Fruit fly (Drosophila melanogaster) whole organism, embryonic: Measurements from ENCODE around the gene CG5255.
A peak's percentile ranks its signal among the peaks of the same experiment; 100 is the strongest.

ENCODE experiments used
- Adf1 ChIP-seq: fragments of 200-800 bp; sonication (Bioruptor generic); IDR thresholded peaks from 2 replicates; pipeline ENCODE4 v1.3.6; 2022; ENCODE audit warnings: missing biosample characterization, missing genetic modification characterization
- Aef1 ChIP-seq: fragments of 200-800 bp; sonication (Bioruptor generic); IDR thresholded peaks from 3 replicates; pipeline ENCODE4 v1.3.6; 2022; ENCODE audit warnings: missing biosample characterization, missing genetic modification characterization
- Antp ChIP-seq: fragments of 200-800 bp; sonication (Bioruptor generic); optimal IDR thresholded peaks from 3 replicates; lab custom pipeline; 2016; ENCODE audit warnings: missing biosample characterization, missing genetic modification characterization
- Bgb ChIP-seq: fragments of 200-800 bp; sonication (Bioruptor generic); IDR thresholded peaks from 2 replicates; pipeline ENCODE4 v1.3.6; 2022; ENCODE audit warnings: missing biosample characterization, missing genetic modification characterization; ENCODE audit not compliant: partially characterized antibody
- CG1024 ChIP-seq: fragments of 200-800 bp; sonication (Bioruptor generic); IDR thresholded peaks from 2 replicates; pipeline ENCODE4 v1.3.6; 2022; ENCODE audit warnings: missing biosample characterization, missing genetic modification characterization
- CG12942 ChIP-seq: fragments of 200-800 bp; sonication (Bioruptor generic); optimal IDR thresholded peaks from 3 replicates; lab custom pipeline; 2016; ENCODE audit warnings: missing biosample characterization, missing genetic modification characterization
- CG14014 ChIP-seq: fragments of 200-800 bp; sonication (Bioruptor generic); IDR thresholded peaks from 2 replicates; pipeline ENCODE4 v1.3.6; 2022; ENCODE audit warnings: missing biosample characterization, missing genetic modification characterization
- CG14667 ChIP-seq: fragments of 200-800 bp; sonication (Bioruptor generic); IDR thresholded peaks from 2 replicates; pipeline ENCODE4 v1.3.6; 2022; ENCODE audit warnings: missing biosample characterization, missing genetic modification characterization
- CG14965 ChIP-seq: fragments of 200-800 bp; sonication (Bioruptor generic); optimal IDR thresholded peaks from 2 replicates; lab custom pipeline; 2016; ENCODE audit warnings: missing biosample characterization, missing genetic modification characterization, borderline replicate concordance
- CG16815 ChIP-seq: fragments of 200-800 bp; sonication (Bioruptor generic); optimal IDR thresholded peaks from 3 replicates; lab custom pipeline; 2017; ENCODE audit warnings: missing biosample characterization, mild to moderate bottlenecking, missing genetic modification characterization
- CG17359 ChIP-seq: fragments of 200-800 bp; sonication (Bioruptor generic); optimal IDR thresholded peaks from 3 replicates; lab custom pipeline; 2018; ENCODE audit warnings: missing biosample characterization, mild to moderate bottlenecking, missing genetic modification characterization, moderate library complexity
- CG18476 ChIP-seq: fragments of 200-800 bp; sonication (Bioruptor generic); optimal IDR thresholded peaks from 2 replicates; lab custom pipeline; 2016; ENCODE audit warnings: missing biosample characterization, mild to moderate bottlenecking, missing genetic modification characterization
- CG30020 ChIP-seq: fragments of 200-800 bp; optimal IDR thresholded peaks from 2 replicates; lab custom pipeline; 2019; ENCODE audit warnings: missing biosample characterization, mild to moderate bottlenecking, missing genetic modification characterization, moderate library complexity
- CG32772 ChIP-seq: fragments of 200-800 bp; sonication (Bioruptor generic); IDR thresholded peaks from 2 replicates; pipeline ENCODE4 v1.3.6; 2022; ENCODE audit warnings: missing biosample characterization, missing genetic modification characterization
- CG33557 ChIP-seq: fragments of 200-800 bp; sonication (Bioruptor generic); optimal IDR thresholded peaks from 2 replicates; lab custom pipeline; 2019; ENCODE audit warnings: missing biosample characterization, mild to moderate bottlenecking, missing genetic modification characterization, moderate library complexity
- CG3407 ChIP-seq: fragments of 200-800 bp; sonication (Bioruptor generic); optimal IDR thresholded peaks from 2 replicates; lab custom pipeline; 2018; ENCODE audit warnings: missing biosample characterization, mild to moderate bottlenecking, missing genetic modification characterization
- CG4360 ChIP-seq: fragments of 200-800 bp; sonication (Bioruptor generic); IDR thresholded peaks from 2 replicates; pipeline ENCODE4 v1.3.6; 2022; ENCODE audit warnings: missing biosample characterization, missing genetic modification characterization
- CG4707 ChIP-seq: fragments of 200-800 bp; sonication (Bioruptor generic); optimal IDR thresholded peaks from 2 replicates; lab custom pipeline; 2018; ENCODE audit warnings: missing biosample characterization, mild to moderate bottlenecking, missing genetic modification characterization, moderate library complexity
- CG7987 ChIP-seq: fragments of 200-800 bp; sonication (Bioruptor generic); optimal IDR thresholded peaks from 2 replicates; lab custom pipeline; 2018; ENCODE audit warnings: missing biosample characterization, mild to moderate bottlenecking, missing genetic modification characterization, moderate library complexity
- CG9797 ChIP-seq: fragments of 200-800 bp; sonication (Bioruptor generic); optimal IDR thresholded peaks from 3 replicates; lab custom pipeline; 2018; ENCODE audit warnings: missing biosample characterization, mild to moderate bottlenecking, missing genetic modification characterization
- CG9932 ChIP-seq: fragments of 200-800 bp; sonication (Bioruptor generic); IDR thresholded peaks from 2 replicates; pipeline ENCODE4 v1.3.6; 2022; ENCODE audit warnings: missing biosample characterization, missing genetic modification characterization
- D19A ChIP-seq: fragments of 200-800 bp; optimal IDR thresholded peaks from 3 replicates; lab custom pipeline; 2019; ENCODE audit warnings: missing biosample characterization, mild to moderate bottlenecking, missing genetic modification characterization, moderate library complexity
- Dek ChIP-seq: fragments of 200-800 bp; sonication (Bioruptor generic); optimal IDR thresholded peaks from 3 replicates; lab custom pipeline; 2019; ENCODE audit warnings: missing biosample characterization, mild to moderate bottlenecking, missing genetic modification characterization, moderate library complexity
- Lhr ChIP-seq: fragments of 200-800 bp; sonication (Bioruptor generic); optimal IDR thresholded peaks from 3 replicates; lab custom pipeline; 2017; ENCODE audit warnings: mild to moderate bottlenecking, missing biosample characterization, missing genetic modification reagents, missing genetic modification characterization
- Lpt ChIP-seq: fragments of >200 bp; optimal IDR thresholded peaks from 2 replicates; lab custom pipeline; 2018; ENCODE audit warnings: missing biosample characterization, missing genetic modification characterization
- MBD-R2 ChIP-seq: fragments of 200-800 bp; sonication (Bioruptor generic); IDR thresholded peaks from 2 replicates; pipeline ENCODE4 v1.3.6; 2022; ENCODE audit warnings: missing biosample characterization, missing genetic modification characterization
- Meics ChIP-seq: fragments of 200-800 bp; sonication (Bioruptor generic); optimal IDR thresholded peaks from 2 replicates; lab custom pipeline; 2017; ENCODE audit warnings: missing biosample characterization, mild to moderate bottlenecking, missing genetic modification characterization
- Nf-YB ChIP-seq: fragments of 200-800 bp; sonication (Bioruptor generic); optimal IDR thresholded peaks from 3 replicates; lab custom pipeline; 2019; ENCODE audit warnings: missing biosample characterization, mild to moderate bottlenecking, missing genetic modification characterization, moderate library complexity
- Poxn ChIP-seq: fragments of 200-800 bp; sonication (Bioruptor generic); IDR thresholded peaks from 2 replicates; pipeline ENCODE4 v1.3.6; 2022; ENCODE audit warnings: missing biosample characterization, missing genetic modification characterization
- Rx ChIP-seq: fragments of 200-800 bp; sonication (Bioruptor generic); IDR thresholded peaks from 2 replicates; pipeline ENCODE4 v1.3.6; 2022; ENCODE audit warnings: missing biosample characterization, missing genetic modification characterization
- Xrp1 ChIP-seq: fragments of 200-800 bp; sonication (Bioruptor generic); IDR thresholded peaks from 2 replicates; pipeline ENCODE4 v1.3.6; 2022; ENCODE audit warnings: missing biosample characterization, missing genetic modification characterization
- ab ChIP-seq: fragments of 200-800 bp; sonication (Bioruptor generic); optimal IDR thresholded peaks from 2 replicates; lab custom pipeline; 2016; ENCODE audit warnings: missing biosample characterization, missing genetic modification characterization
- chm ChIP-seq: fragments of 200-800 bp; sonication (Bioruptor generic); IDR thresholded peaks from 2 replicates; pipeline ENCODE4 v1.3.6; 2022; ENCODE audit warnings: missing biosample characterization, missing genetic modification characterization
- croc ChIP-seq: fragments of 200-800 bp; sonication (Bioruptor generic); conservative IDR thresholded peaks from 3 replicates; pipeline ENCODE4 v1.3.6; 2022; ENCODE audit warnings: missing biosample characterization, missing genetic modification characterization
- danr ChIP-seq: fragments of 200-800 bp; sonication (Bioruptor generic); IDR thresholded peaks from 2 replicates; pipeline ENCODE4 v1.3.6; 2022; ENCODE audit warnings: missing biosample characterization, missing genetic modification characterization
- ems ChIP-seq: fragments of 200-800 bp; sonication (Bioruptor generic); optimal IDR thresholded peaks from 3 replicates; lab custom pipeline; 2016; ENCODE audit warnings: missing biosample characterization, missing genetic modification characterization
- fru ChIP-seq: fragments of >200 bp; optimal IDR thresholded peaks from 2 replicates; lab custom pipeline; 2017
- gcm2 ChIP-seq: fragments of 200-800 bp; sonication (Bioruptor generic); optimal IDR thresholded peaks from 2 replicates; lab custom pipeline; 2016; ENCODE audit warnings: missing biosample characterization, missing genetic modification characterization
- gem ChIP-seq: fragments of 200-800 bp; sonication (Bioruptor generic); optimal IDR thresholded peaks from 2 replicates; lab custom pipeline; 2019; ENCODE audit warnings: missing biosample characterization, mild to moderate bottlenecking, missing genetic modification characterization, moderate library complexity
- her ChIP-seq: fragments of 200-800 bp; sonication (Bioruptor generic); optimal IDR thresholded peaks from 2 replicates; lab custom pipeline; 2016; ENCODE audit warnings: missing biosample characterization, missing genetic modification characterization
- kay ChIP-seq: fragments of 200-800 bp; sonication (Bioruptor generic); optimal IDR thresholded peaks from 2 replicates; lab custom pipeline; 2016; ENCODE audit warnings: missing biosample characterization, missing genetic modification characterization
- knrl ChIP-seq: fragments of 200-800 bp; sonication (Bioruptor generic); IDR thresholded peaks from 3 replicates; pipeline ENCODE4 v1.3.6; 2022; ENCODE audit warnings: missing biosample characterization, missing genetic modification characterization; ENCODE audit not compliant: partially characterized antibody
- pb ChIP-seq: fragments of 200-800 bp; sonication (Bioruptor generic); optimal IDR thresholded peaks from 3 replicates; lab custom pipeline; 2016; ENCODE audit warnings: missing biosample characterization, missing genetic modification characterization
- sens-2 ChIP-seq: fragments of 200-800 bp; sonication (Bioruptor generic); IDR thresholded peaks from 2 replicates; pipeline ENCODE4 v1.3.6; 2022; ENCODE audit warnings: missing biosample characterization, missing genetic modification characterization
- shn ChIP-seq: fragments of 200-800 bp; sonication (Bioruptor generic); optimal IDR thresholded peaks from 3 replicates; lab custom pipeline; 2016; ENCODE audit warnings: missing biosample characterization, missing genetic modification characterization
- slp2 ChIP-seq: fragments of 200-800 bp; sonication (Bioruptor generic); optimal IDR thresholded peaks from 2 replicates; lab custom pipeline; 2016; ENCODE audit warnings: missing biosample characterization, missing genetic modification characterization
- so ChIP-seq: fragments of 200-800 bp; sonication (Bioruptor generic); IDR thresholded peaks from 3 replicates; pipeline ENCODE4 v1.3.6; 2022; ENCODE audit warnings: missing biosample characterization, missing genetic modification characterization
- tna ChIP-seq: fragments of 200-800 bp; sonication (Bioruptor generic); IDR thresholded peaks from 2 replicates; pipeline ENCODE4 v1.3.6; 2022; ENCODE audit warnings: missing biosample characterization, missing genetic modification characterization; ENCODE audit not compliant: partially characterized antibody
- wek ChIP-seq: fragments of 200-800 bp; sonication (Bioruptor generic); optimal IDR thresholded peaks from 3 replicates; lab custom pipeline; 2018; ENCODE audit warnings: missing biosample characterization, mild to moderate bottlenecking, missing genetic modification characterization, moderate library complexity
- zen ChIP-seq: fragments of 200-800 bp; sonication (Bioruptor generic); optimal IDR thresholded peaks from 3 replicates; lab custom pipeline; 2018; ENCODE audit warnings: missing biosample characterization, mild to moderate bottlenecking, missing genetic modification characterization, moderate library complexity

CG5255 gene

dm6 chr3R:17151376-17152026 lies 13.8 kb downstream of the CG5255 start, which contains the start of gene CG5292 (continued):
- TF ChIP-seq CG14965 (GFP tag; lab: Kevin White, UChicago) (no peak), D19A (no peak), CG4707 (GFP tag; lab: Kevin White, UChicago) (no peak), CG9797 (GFP tag; lab: Kevin White, UChicago) (no peak), gem (tag; lab: Kevin White, UChicago) (no peak), Rx (GFP tag; lab: Robert Waterston, UW) (no peak), pb (GFP tag; lab: Kevin White, UChicago) (peak; percentile 33), ems (GFP tag; lab: Kevin White, UChicago) (peak; percentile 54), CG17359 (tag; lab: Kevin White, UChicago) (no peak), CG12942 (peak; percentile 52), slp2 (GFP tag; lab: Kevin White, UChicago) (no peak), gcm2 (GFP tag; lab: Kevin White, UChicago) (peak; percentile 12), Lhr (GFP tag; lab: Kevin White, UChicago) (peak; percentile 7), CG14667 (GFP tag; lab: Robert Waterston, UW) (no peak), Meics (GFP tag; lab: Kevin White, UChicago) (peak; percentile 58), CG33557 (GFP tag; lab: Kevin White, UChicago) (no peak), CG1024 (GFP tag; lab: Robert Waterston, UW) (peak; percentile 42; the same call in 1 of the 2 replicates), shn (GFP tag; lab: Kevin White, UChicago) (no peak), Aef1 (GFP tag; lab: Robert Waterston, UW) (peak; percentile 56), CG18476 (GFP tag; lab: Kevin White, UChicago) (no peak), so (GFP tag; lab: Robert Waterston, UW) (peak; percentile 49; the same call in 1 of the 3 replicates), sens-2 (GFP tag; lab: Robert Waterston, UW) (no peak), Nf-YB (GFP tag; lab: Kevin White, UChicago) (no peak), danr (GFP tag; lab: Robert Waterston, UW) (no peak), tna (GFP tag; lab: Robert Waterston, UW) (0 out of 2 replicates have a peak, but pooled peaks have one; percentile 9), zen (tag; lab: Kevin White, UChicago) (no peak), chm (GFP tag; lab: Robert Waterston, UW) (0 out of 2 replicates have a peak, but pooled peaks have one; percentile 8), CG7987 (GFP tag; lab: Kevin White, UChicago) (no peak), Xrp1 (GFP tag; lab: Robert Waterston, UW) (peak; percentile 69), ab (GFP tag; lab: Kevin White, UChicago) (no peak), CG32772 (GFP tag; lab: Robert Waterston, UW) (0 out of 2 replicates have a peak, but pooled peaks have one; percentile 10), Adf1 (peak; percentile 35; the same call in 1 of the 2 replicates), CG16815 (GFP tag; lab: Kevin White, UChicago) (peak; percentile 8), Poxn (GFP tag; lab: Robert Waterston, UW) (no peak), kay (GFP tag; lab: Kevin White, UChicago) (no peak), CG30020 (tag; lab: Kevin White, UChicago) (no peak), CG9932 (GFP tag; lab: Robert Waterston, UW) (peak; percentile 72), CG3407 (GFP tag; lab: Kevin White, UChicago) (no peak), fru (no peak), Lpt (GFP tag; lab: Kevin White, UChicago) (no peak), Dek (peak; percentile 57), CG14014 (peak; percentile 33; the same call in 1 of the 2 replicates), Bgb (peak; percentile 65; the same call in 1 of the 2 replicates), MBD-R2 (GFP tag; lab: Robert Waterston, UW) (peak; percentile 100), CG4360 (no peak; the same call in 1 of the 2 replicates), wek (GFP tag; lab: Kevin White, UChicago) (peak; percentile 99), Antp (GFP tag; lab: Kevin White, UChicago) (peak; percentile 35), croc (GFP tag; lab: Robert Waterston, UW) (peak; percentile 40; the same call in 2 of the 3 replicates), her (GFP tag; lab: Kevin White, UChicago) (no peak), knrl (peak; percentile 35; the same call in 1 of the 3 replicates)
